Worm (Caenorhabditis elegans) whole organism, L4/young adult: ENCODE measurements around the gene wht-6.

Source experiments
- W03F9.2 ChIP-seq: fragments of 150-350 bp; optimal IDR thresholded peaks from 2 replicates; lab custom pipeline; 2014; ENCODE audit warnings: missing biosample characterization, missing genetic modification characterization
- dao-5 ChIP-seq: sonication (generic microtip); optimal IDR thresholded peaks from 2 replicates; lab custom pipeline; 2016; ENCODE audit warnings: missing genotype, missing genetic modification characterization, moderate library complexity, missing compliant biosample characterization
- him-1 ChIP-seq: sonication (generic microtip); optimal IDR thresholded peaks from 2 replicates; lab custom pipeline; 2016; ENCODE audit warnings: missing genotype, missing genetic modification reagents, missing genetic modification characterization, missing compliant biosample characterization

The wht-6 gene

ce11 chrIII:6471451-6471850 is at the start of gene wht-6:
Gene wht-6 (plus strand): TSS chrIII:6471751.
- no peak for TF ChIP-seq dao-5 (tag; lab: Kevin White, UChicago)
- TF ChIP-seq him-1 (tag; lab: Kevin White, UChicago), result no peak
- no peak for TF ChIP-seq W03F9.2 (tag; lab: Kevin White, UChicago)

DNA sequence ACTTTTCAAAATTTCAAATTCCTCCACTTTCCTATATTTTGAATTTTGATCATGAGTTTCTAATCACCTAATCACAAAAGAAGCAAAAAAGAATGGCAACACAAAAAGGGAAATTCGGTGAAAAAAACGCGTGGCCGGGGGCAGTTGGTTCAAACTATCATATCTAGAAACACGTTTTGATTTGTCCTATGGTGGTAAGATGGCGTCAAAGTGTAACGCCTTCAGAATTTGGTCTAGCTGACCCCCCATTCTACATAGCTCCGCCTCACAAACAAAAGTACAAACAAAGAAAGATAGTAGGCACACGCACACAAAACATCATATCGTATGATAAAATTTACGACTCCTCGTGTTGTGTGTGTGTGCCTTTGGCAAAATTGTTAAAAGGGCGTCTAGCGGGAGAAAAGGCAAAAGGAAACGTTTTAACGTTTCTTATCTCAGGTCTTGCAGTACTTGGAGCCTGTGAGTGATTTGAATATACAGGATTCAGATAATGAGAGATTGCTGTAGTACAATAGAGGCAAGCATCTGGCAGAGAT is 49.5 kb upstream of the wht-6 start:
- TF ChIP-seq dao-5 (tag; lab: Kevin White, UChicago), result no peak

ce11 chrIII:6422721-6423120 is 48.8 kb upstream of the wht-6 start:
- no peak for TF ChIP-seq dao-5 (tag; lab: Kevin White, UChicago)
- no peak for TF ChIP-seq W03F9.2 (tag; lab: Kevin White, UChicago)
- TF ChIP-seq him-1 (tag; lab: Kevin White, UChicago), result no peak

ce11 chrIII:6427205-6427604 is 44.3 kb upstream of the wht-6 start, which contains the start of gene C05D11.8:
Gene C05D11.8 (minus strand): TSS chrIII:6427305.
- TF ChIP-seq him-1 (tag; lab: Kevin White, UChicago), result no peak
- TF ChIP-seq W03F9.2 (tag; lab: Kevin White, UChicago), result no peak
- TF ChIP-seq dao-5 (tag; lab: Kevin White, UChicago), result no peak

- TF ChIP-seq him-1 (tag; lab: Kevin White, UChicago) (no peak), dao-5 (tag; lab: Kevin White, UChicago) (no peak), W03F9.2 (tag; lab: Kevin White, UChicago) (no peak)
Measured at ce11 chrIII:6430834-6431233, 40.7 kb upstream of the wht-6 start, which contains the start of gene popl-1. Gene popl-1 (minus strand): TSS chrIII:6430934.

DNA sequence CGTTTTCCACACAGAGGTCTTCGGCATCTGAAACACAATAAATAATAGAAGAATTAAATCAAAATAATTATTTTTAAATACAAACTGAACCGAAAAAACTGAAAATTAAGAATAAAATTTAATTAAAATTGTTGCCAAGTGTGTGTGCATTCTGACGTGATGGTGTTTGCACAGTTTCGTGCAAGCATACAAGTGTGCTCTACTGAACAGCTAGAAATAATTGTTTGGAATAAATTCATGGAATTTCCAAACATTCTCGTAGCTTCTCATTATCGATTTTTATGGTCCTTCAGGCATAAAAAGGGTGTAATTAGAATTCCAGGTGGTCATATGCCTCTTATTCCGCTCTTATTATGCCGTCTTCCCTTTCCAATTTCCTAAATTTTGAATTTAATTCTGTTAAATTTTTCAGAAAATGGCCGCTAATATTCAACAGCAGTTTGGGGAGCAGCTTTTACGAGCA is 39.8 kb upstream of the wht-6 start, which contains the start of the genes mrps-17 and txdc-9:
Gene mrps-17, minus strand, starts transcription at position 33 of the 463 bp plus-strand sequence.
Gene txdc-9, plus strand, starts transcription at position 413 of the 463 bp plus-strand sequence.
- TF ChIP-seq W03F9.2 (tag; lab: Kevin White, UChicago) (peak; percentile 91), him-1 (tag; lab: Kevin White, UChicago) (no peak), dao-5 (tag; lab: Kevin White, UChicago) (no peak)

DNA sequence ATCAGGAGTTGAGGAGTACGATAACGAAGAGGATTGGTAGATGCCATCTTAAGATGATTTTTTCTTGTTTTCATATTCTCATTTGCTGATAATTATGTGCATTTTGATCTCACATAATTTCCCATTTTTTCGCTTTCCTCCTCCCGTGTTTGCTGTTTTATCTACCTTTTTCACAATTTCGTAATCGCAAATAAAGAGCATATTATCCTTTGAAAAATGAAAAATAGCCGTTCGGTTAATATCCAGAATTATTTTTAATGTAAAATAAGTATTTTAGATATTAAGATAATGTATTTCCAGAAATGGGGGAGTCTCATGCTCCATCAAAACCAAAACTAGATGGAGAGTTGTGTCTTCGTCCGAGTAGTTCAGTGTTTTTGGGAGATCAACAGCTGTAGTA is 38.6 kb upstream of the wht-6 start, which contains the start of gene vps-16:
Gene vps-16, plus strand, starts transcription at position 301 of the 400 bp plus-strand sequence.
- no peak for TF ChIP-seq dao-5 (tag; lab: Kevin White, UChicago)
- TF ChIP-seq him-1 (tag; lab: Kevin White, UChicago), result no peak
- TF ChIP-seq W03F9.2 (tag; lab: Kevin White, UChicago), result no peak

DNA sequence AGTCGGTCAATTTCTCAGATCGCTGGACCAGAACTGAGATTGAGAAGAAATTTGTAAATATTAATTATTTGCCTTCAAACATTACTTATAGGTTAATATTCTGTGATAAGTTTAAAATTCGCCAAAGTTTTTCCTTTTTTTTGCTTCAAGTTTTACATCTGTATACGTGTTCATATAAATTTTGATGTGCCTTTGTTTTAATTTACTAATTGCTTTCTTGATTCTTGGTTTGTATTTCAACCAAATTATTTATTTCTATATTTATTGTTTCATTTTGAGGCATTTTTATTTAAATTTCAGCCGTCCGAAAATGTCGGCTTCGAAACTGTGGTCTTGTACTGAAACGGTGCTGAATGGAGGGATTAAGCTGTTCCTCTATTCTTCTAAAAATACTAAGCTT is 35.2 kb upstream of the wht-6 start, which contains the start of gene C05D11.1:
Gene C05D11.1, plus strand, starts transcription at position 301 of the 400 bp plus-strand sequence.
- TF ChIP-seq dao-5 (tag; lab: Kevin White, UChicago), result no peak
- no peak for TF ChIP-seq him-1 (tag; lab: Kevin White, UChicago)
- no peak for TF ChIP-seq W03F9.2 (tag; lab: Kevin White, UChicago)

DNA sequence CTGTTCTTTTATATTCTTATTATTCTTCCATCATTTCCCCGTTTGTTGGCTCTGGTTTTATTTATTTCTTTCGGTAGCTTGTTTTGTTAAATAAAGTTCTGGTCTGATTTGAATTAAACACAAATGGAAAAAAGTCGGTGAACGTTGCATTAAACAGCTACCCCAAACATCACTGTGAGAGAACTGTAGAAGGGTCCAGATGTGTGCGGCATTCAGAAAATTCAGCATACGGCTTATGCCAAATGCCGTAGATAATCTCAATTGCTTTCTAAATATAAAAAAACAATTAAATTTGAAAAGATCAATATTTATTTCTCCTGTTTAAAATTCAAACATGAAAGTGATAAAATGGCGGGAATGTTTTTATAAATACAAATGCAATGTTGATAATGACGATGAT is 31.7 kb upstream of the wht-6 start:
- TF ChIP-seq W03F9.2 (tag; lab: Kevin White, UChicago), result no peak
- TF ChIP-seq him-1 (tag; lab: Kevin White, UChicago), result no peak
- no peak for TF ChIP-seq dao-5 (tag; lab: Kevin White, UChicago)

ce11 chrIII:6442305-6443125 is 29.0 kb upstream of the wht-6 start, which contains the start of gene mel-32:
Gene mel-32 (minus strand): TSS chrIII:6443000.
- TF ChIP-seq W03F9.2 (tag; lab: Kevin White, UChicago) (no peak), dao-5 (tag; lab: Kevin White, UChicago) (no peak), him-1 (tag; lab: Kevin White, UChicago) (no peak)

- peak; percentile 65 for TF ChIP-seq W03F9.2 (tag; lab: Kevin White, UChicago)
- no peak for TF ChIP-seq dao-5 (tag; lab: Kevin White, UChicago)
Measured at ce11 chrIII:6444335-6444734, 27.2 kb upstream of the wht-6 start, which contains the start of gene C05D11.13. Gene C05D11.13 (minus strand): TSS chrIII:6444586.

ce11 chrIII:6446807-6447206 is 24.7 kb upstream of the wht-6 start, which contains the start of gene let-721:
Gene let-721 (minus strand): TSS chrIII:6446907.
- TF ChIP-seq him-1 (tag; lab: Kevin White, UChicago), result no peak
- TF ChIP-seq W03F9.2 (tag; lab: Kevin White, UChicago), result no peak
- no peak for TF ChIP-seq dao-5 (tag; lab: Kevin White, UChicago)

- TF ChIP-seq W03F9.2 (tag; lab: Kevin White, UChicago), result no peak
- TF ChIP-seq him-1 (tag; lab: Kevin White, UChicago), result no peak
- TF ChIP-seq dao-5 (tag; lab: Kevin White, UChicago), result no peak
Measured at ce11 chrIII:6447521-6447920, 24.0 kb upstream of the wht-6 start.
